Worm (Caenorhabditis elegans) whole organism, mixed stage, embryonic: Measurements from ENCODE around the gene gnrr-3.

Experiments
- M03D4.4 ChIP-seq: sonication (generic microtip); optimal IDR thresholded peaks from 2 replicates; lab custom pipeline; 2017; ENCODE audit warnings: mild to moderate bottlenecking, missing genetic modification characterization, missing compliant biosample characterization
- ceh-39 ChIP-seq: fragments of 150-350 bp; optimal IDR thresholded peaks from 2 replicates; lab custom pipeline; 2014; ENCODE audit warnings: missing biosample characterization, missing genetic modification characterization
- ceh-43 ChIP-seq: fragments of 200-800 bp; sonication (Bioruptor generic); optimal IDR thresholded peaks from 2 replicates; lab custom pipeline; 2018; ENCODE audit warnings: mild to moderate bottlenecking, missing genetic modification characterization, moderate library complexity, missing compliant biosample characterization
- ceh-83 ChIP-seq: fragments of 200-800 bp; sonication (Bioruptor generic); optimal IDR thresholded peaks from 2 replicates; lab custom pipeline; 2018; ENCODE audit warnings: mild to moderate bottlenecking, missing genetic modification characterization, missing compliant biosample characterization
- ces-1 ChIP-seq: fragments of 150-350 bp; optimal IDR thresholded peaks from 2 replicates; lab custom pipeline; 2014; ENCODE audit warnings: missing biosample characterization, missing genetic modification reagents, missing genetic modification characterization
- cnd-1 ChIP-seq: fragments of 200-800 bp; sonication (Bioruptor generic); optimal IDR thresholded peaks from 2 replicates; lab custom pipeline; 2018; ENCODE audit warnings: mild to moderate bottlenecking, missing genetic modification characterization, missing compliant biosample characterization
- elt-1 ChIP-seq: sonication (generic microtip); optimal IDR thresholded peaks from 2 replicates; lab custom pipeline; 2017; ENCODE audit warnings: missing genetic modification characterization, mild to moderate bottlenecking, missing compliant biosample characterization, antibody characterized with exemption, moderate library complexity, borderline replicate concordance; ENCODE audit not compliant: insufficient read depth
- elt-3 ChIP-seq: fragments of 150-350 bp; optimal IDR thresholded peaks from 2 replicates; lab custom pipeline; 2014; ENCODE audit warnings: missing biosample characterization, missing genetic modification characterization
- flh-1 ChIP-seq: fragments of 200-800 bp; sonication (Bioruptor generic); optimal IDR thresholded peaks from 2 replicates; lab custom pipeline; 2018; ENCODE audit warnings: mild to moderate bottlenecking, missing genetic modification characterization, moderate library complexity, missing compliant biosample characterization
- ham-2 ChIP-seq: fragments of 200-800 bp; sonication (Bioruptor generic); optimal IDR thresholded peaks from 2 replicates; lab custom pipeline; 2018; ENCODE audit warnings: mild to moderate bottlenecking, missing genetic modification characterization, missing compliant biosample characterization
- hlh-1 ChIP-seq: fragments of 150-350 bp; optimal IDR thresholded peaks from 2 replicates; lab custom pipeline; 2014; ENCODE audit warnings: missing biosample characterization, missing genetic modification reagents, missing genetic modification characterization
- lin-32 ChIP-seq: fragments of 200-800 bp; sonication (Bioruptor generic); optimal IDR thresholded peaks from 2 replicates; lab custom pipeline; 2018; ENCODE audit warnings: mild to moderate bottlenecking, missing genetic modification characterization, missing compliant biosample characterization
- lsy-2 ChIP-seq: fragments of 150-350 bp; optimal IDR thresholded peaks from 2 replicates; lab custom pipeline; 2014; ENCODE audit warnings: missing biosample characterization, missing genetic modification characterization
- mab-5 ChIP-seq: fragments of 150-350 bp; optimal IDR thresholded peaks from 2 replicates; lab custom pipeline; 2014; ENCODE audit warnings: missing biosample characterization, missing genetic modification characterization
- mep-1 ChIP-seq: fragments of 150-350 bp; optimal IDR thresholded peaks from 2 replicates; lab custom pipeline; 2017; ENCODE audit warnings: missing biosample characterization, missing genetic modification reagents, missing genetic modification characterization, inconsistent platforms
- mls-2 ChIP-seq: sonication (generic microtip); optimal IDR thresholded peaks from 2 replicates; lab custom pipeline; 2016; ENCODE audit warnings: mild to moderate bottlenecking, missing genetic modification characterization, moderate library complexity, missing compliant biosample characterization
- nhr-2 ChIP-seq: fragments of 150-350 bp; optimal IDR thresholded peaks from 2 replicates; lab custom pipeline; 2014; ENCODE audit warnings: missing biosample characterization, missing genetic modification characterization
- nhr-237 ChIP-seq: fragments of 150-350 bp; optimal IDR thresholded peaks from 2 replicates; lab custom pipeline; 2014; ENCODE audit warnings: missing biosample characterization, missing genetic modification characterization
- nhr-28 ChIP-seq: fragments of 150-350 bp; optimal IDR thresholded peaks from 2 replicates; lab custom pipeline; 2014; ENCODE audit warnings: missing biosample characterization, missing genetic modification characterization
- pha-4 ChIP-seq: fragments of 150-350 bp; optimal IDR thresholded peaks from 2 replicates; lab custom pipeline; 2018; ENCODE audit warnings: missing biosample characterization, missing genetic modification reagents, missing genetic modification characterization
- sem-2 ChIP-seq: fragments of 200-800 bp; sonication (Bioruptor generic); optimal IDR thresholded peaks from 2 replicates; lab custom pipeline; 2018; ENCODE audit warnings: mild to moderate bottlenecking, missing genetic modification characterization, missing compliant biosample characterization
- snpc-4 ChIP-seq: fragments of 150-350 bp; optimal IDR thresholded peaks from 2 replicates; lab custom pipeline; 2014; ENCODE audit warnings: missing biosample characterization, missing genetic modification characterization
- tbx-8 ChIP-seq: fragments of 200-800 bp; sonication (Bioruptor generic); optimal IDR thresholded peaks from 2 replicates; lab custom pipeline; 2018; ENCODE audit warnings: mild to moderate bottlenecking, missing genetic modification characterization, moderate library complexity, missing compliant biosample characterization
- unc-120 ChIP-seq: sonication (generic microtip); optimal IDR thresholded peaks from 2 replicates; lab custom pipeline; 2017; ENCODE audit warnings: missing genetic modification characterization, missing compliant biosample characterization; ENCODE audit not compliant: poor library complexity, severe bottlenecking
- unc-62 ChIP-seq: fragments of 150-350 bp; optimal IDR thresholded peaks from 2 replicates; lab custom pipeline; 2014; ENCODE audit warnings: missing biosample characterization, missing genetic modification reagents, missing genetic modification characterization
- zip-8 ChIP-seq: fragments of 150-350 bp; optimal IDR thresholded peaks from 2 replicates; lab custom pipeline; 2014; ENCODE audit warnings: missing biosample characterization, missing genetic modification characterization
- ztf-11 ChIP-seq: fragments of 150-350 bp; optimal IDR thresholded peaks from 2 replicates; lab custom pipeline; 2014; ENCODE audit warnings: missing biosample characterization, missing genetic modification characterization

Gene gnrr-3

DNA sequence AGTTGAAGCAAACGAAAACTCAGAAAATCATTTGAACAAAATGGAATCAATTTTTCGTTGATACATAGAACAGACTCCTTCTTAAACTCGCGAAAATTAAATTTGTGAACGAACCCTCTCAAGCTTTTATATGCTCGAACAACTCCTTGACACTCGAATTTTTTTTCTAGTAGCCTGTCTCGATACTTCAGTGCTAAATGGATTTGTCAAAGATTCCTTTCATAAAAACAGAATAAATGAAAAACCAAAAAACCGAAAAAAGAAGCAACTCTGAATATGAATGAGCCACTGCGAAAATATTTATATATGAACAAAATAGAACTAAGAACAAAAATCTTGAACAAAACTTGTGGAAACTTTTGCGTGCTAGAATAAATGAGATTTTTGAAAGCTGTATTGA is 39.3 kb upstream of the gnrr-3 start:
- TF ChIP-seq ces-1 (GFP tag; lab: Kevin White, UChicago) (peak; percentile 55), cnd-1 (no peak)

DNA sequence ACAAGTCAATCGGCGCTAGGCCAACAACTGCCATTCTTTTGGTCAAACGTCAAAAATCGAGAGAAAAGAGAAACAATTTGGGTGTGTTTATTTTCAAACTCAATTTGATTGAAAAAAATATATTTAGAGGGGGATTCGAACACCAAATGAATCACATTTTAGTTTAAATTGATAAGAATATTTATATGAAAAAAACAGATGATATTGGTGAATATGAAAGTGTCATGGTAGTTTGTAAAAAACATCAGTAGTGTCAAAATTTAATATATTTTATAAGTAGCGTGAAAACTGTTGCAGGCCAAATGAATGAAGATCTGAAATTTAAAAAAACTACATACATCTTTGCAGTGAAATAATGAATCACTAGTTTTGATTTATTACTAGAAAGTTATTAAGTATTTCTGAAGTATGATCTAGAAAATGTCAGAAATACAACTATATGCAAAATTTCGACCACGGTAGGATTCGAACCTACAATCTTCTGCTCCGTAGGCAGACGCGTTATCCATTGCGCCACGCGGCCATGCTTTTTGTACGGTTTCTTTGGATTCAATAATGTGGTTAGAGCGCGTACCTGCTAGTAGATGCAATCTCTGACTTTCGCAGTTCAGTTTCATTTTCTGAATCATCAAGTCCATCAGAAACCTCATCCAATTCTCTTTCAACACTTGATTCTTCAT is 31.1 kb upstream of the gnrr-3 start, which contains the start of gene F19C6.4:
TSS of gene F19C6.4 (minus strand) at position 51 of the 680 bp plus-strand sequence.
- no peak for TF ChIP-seq snpc-4
- TF ChIP-seq elt-3 (tag; lab: Kevin White, UChicago), result no peak
- TF ChIP-seq ztf-11 (tag; lab: Kevin White, UChicago), result no peak

DNA sequence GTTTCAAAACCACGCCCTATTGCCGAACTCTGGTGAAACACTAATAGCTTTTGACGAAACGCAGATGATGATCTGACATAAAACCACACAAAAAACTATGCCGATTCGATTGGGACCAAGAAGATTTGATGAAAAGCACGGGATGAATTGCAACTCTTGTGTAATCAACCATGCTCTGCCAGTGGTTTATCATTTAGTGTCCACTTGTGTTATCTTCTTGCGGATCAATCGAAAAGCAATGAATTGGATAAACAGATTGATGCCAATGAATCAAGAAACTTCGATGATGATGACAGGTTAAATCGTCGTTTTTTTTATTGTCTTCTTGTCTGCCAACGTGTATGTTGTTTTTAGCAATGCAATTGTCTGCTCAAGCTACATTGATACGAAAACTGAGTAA is 27.2 kb upstream of the gnrr-3 start, which contains the start of gene F42G10.1:
TSS of gene F42G10.1 (minus strand) at position 151 of the 400 bp plus-strand sequence.
- no peak for TF ChIP-seq ztf-11 (tag; lab: Kevin White, UChicago)
- no peak for TF ChIP-seq tbx-8 (GFP tag; lab: Kevin White, UChicago)
- TF ChIP-seq elt-1 (tag; lab: Kevin White, UChicago), result no peak
- no peak for TF ChIP-seq pha-4 (tag; lab: Kevin White, UChicago)

DNA sequence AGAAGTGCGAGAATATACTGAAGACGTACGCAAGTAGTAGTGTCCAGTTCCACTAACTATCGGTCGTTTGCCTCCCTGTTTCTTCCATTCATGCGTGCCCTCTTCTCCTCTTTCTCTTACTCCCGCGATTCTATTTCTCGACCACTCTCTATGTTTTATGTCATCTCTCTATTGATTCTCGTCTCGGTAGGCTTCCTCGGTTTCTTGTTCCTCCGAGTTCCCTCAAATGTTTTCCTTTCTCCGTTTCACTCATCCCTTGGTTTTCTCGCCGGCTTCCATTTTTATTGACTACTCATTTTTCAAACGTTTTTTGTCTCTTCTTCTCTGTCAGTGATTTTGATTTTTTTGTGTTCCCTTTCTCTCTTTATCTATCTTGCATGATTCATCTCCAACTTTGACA is 22.9 kb upstream of the gnrr-3 start:
- TF ChIP-seq ces-1 (GFP tag; lab: Kevin White, UChicago), result peak; percentile 61
- TF ChIP-seq elt-1 (tag; lab: Kevin White, UChicago), result no peak
- TF ChIP-seq hlh-1 (tag; lab: Kevin White, UChicago), result peak; percentile 23
- TF ChIP-seq flh-1, result no peak
- peak; percentile 33 for TF ChIP-seq unc-120 (tag; lab: Kevin White, UChicago)

DNA sequence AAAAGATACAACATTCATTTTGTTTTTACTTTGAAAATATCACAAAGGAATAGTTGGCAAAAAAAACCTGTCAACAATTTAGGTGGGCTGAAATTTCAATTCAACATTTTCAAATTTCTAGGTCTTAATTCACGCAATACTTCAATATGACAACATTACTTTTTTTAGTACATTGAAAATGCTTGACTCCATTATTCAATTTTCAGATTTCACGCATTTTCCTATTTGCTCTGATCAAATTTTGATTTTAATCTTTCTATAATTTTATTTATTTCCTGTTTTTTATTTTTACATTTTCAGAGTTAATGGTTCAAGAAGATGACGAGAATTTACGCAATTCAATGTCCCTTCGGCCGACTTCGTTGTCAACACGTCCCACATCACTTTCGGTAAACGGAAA is 21.7 kb upstream of the gnrr-3 start, which contains the start of gene mkk-4:
TSS of gene mkk-4 (plus strand) at position 301 of the 400 bp plus-strand sequence.
- no peak for TF ChIP-seq mab-5 (tag; lab: Kevin White, UChicago)
- TF ChIP-seq ceh-83 (GFP tag; lab: Kevin White, UChicago), result no peak
- TF ChIP-seq ceh-39 (tag; lab: Kevin White, UChicago), result no peak
- no peak for TF ChIP-seq M03D4.4 (tag; lab: Kevin White, UChicago)
- TF ChIP-seq, all 35 proteins: peak for 0

DNA sequence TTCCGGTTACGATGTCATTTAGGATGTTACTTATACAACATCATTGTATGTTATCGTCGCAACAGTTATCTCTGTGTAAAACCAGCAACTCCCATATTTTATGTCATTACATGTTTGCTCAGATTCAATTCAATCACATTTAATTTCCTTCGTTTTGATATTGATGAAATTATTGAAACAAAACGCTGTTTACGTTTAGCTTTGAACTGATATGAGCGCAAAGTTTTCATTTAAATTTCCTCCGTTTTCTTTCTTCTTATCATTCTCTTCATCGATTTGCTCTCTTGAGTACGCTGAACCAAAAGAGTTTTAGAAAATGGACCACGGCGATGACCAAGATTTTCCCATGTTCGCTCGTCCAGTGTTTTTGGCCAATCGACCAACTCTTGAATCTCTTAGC is 18.4 kb upstream of the gnrr-3 start, which contains the start of gene sek-6:
TSS of gene sek-6 (plus strand) at position 315 of the 400 bp plus-strand sequence.
- no peak for TF ChIP-seq mab-5 (tag; lab: Kevin White, UChicago)

DNA sequence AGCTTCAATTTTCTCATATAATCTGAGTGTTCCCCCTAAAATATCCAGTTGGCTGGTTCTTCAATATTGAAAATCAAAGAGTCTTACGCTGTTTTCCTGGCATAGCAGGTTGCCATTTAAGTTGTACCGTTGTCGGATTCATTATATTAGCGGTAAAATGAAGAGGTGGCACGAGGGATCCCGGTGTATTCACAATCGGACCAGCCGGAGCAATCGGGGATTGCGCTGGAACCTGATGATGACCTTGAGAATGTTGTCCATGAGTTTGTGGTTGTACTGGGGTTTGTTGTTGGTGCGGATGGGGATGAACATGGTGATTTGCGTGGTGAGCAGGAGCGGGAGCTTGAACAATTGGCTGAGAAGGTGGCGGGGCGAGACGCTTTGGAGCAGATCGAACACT is 4.8 kb upstream of the gnrr-3 start:
- TF ChIP-seq lin-32 (GFP tag; lab: Kevin White, UChicago) (no peak), unc-62 (GFP tag; lab: Kevin White, UChicago) (no peak), unc-120 (tag; lab: Kevin White, UChicago) (no peak), ham-2 (GFP tag; lab: Kevin White, UChicago) (no peak), mep-1 (no peak), ceh-39 (tag; lab: Kevin White, UChicago) (no peak), lsy-2 (tag; lab: Kevin White, UChicago) (no peak), nhr-237 (tag; lab: Kevin White, UChicago) (no peak), ceh-43 (GFP tag; lab: Kevin White, UChicago) (no peak), tbx-8 (GFP tag; lab: Kevin White, UChicago) (no peak), sem-2 (GFP tag; lab: Kevin White, UChicago) (no peak), nhr-2 (tag; lab: Kevin White, UChicago) (no peak), ces-1 (GFP tag; lab: Kevin White, UChicago) (no peak), mls-2 (tag; lab: Kevin White, UChicago) (no peak), pha-4 (tag; lab: Kevin White, UChicago) (no peak), snpc-4 (no peak), nhr-28 (tag; lab: Kevin White, UChicago) (no peak), elt-3 (tag; lab: Kevin White, UChicago) (no peak), zip-8 (no peak)
